Worm (Caenorhabditis elegans) whole organism, young adult: ENCODE data around the gene bath-10.

Experiments
- B0035.1 ChIP-seq: sonication (generic microtip); optimal IDR thresholded peaks from 2 replicates; lab custom pipeline; 2016; ENCODE audit warnings: missing genetic modification characterization, mild to moderate bottlenecking, missing compliant biosample characterization, missing genotype, missing genetic modification reagents
- C17E4.6 ChIP-seq: fragments of 200-800 bp; sonication (Bioruptor generic); IDR thresholded peaks from 2 replicates; pipeline ENCODE4 v1.3.6; 2022; ENCODE audit warnings: missing genetic modification reagents, missing genetic modification characterization, missing compliant biosample characterization
- D2030.7 ChIP-seq: fragments of 200-800 bp; sonication (Bioruptor generic); IDR thresholded peaks from 2 replicates; pipeline ENCODE4 v1.3.6; 2022; ENCODE audit warnings: missing genetic modification reagents, missing genetic modification characterization, missing compliant biosample characterization
- F23B12.7 ChIP-seq: sonication (generic microtip); optimal IDR thresholded peaks from 2 replicates; lab custom pipeline; 2017; ENCODE audit warnings: missing genetic modification characterization, mild to moderate bottlenecking, missing compliant biosample characterization, antibody characterized with exemption, moderate library complexity; ENCODE audit not compliant: insufficient read depth
- F33H1.4 ChIP-seq: fragments of 200-800 bp; sonication (Bioruptor generic); IDR thresholded peaks from 2 replicates; pipeline ENCODE4 v1.3.6; 2022; ENCODE audit warnings: missing genetic modification reagents, missing genetic modification characterization, missing compliant biosample characterization
- F39B2.1 ChIP-seq: fragments of 200-800 bp; sonication (Bioruptor generic); IDR thresholded peaks from 2 replicates; pipeline ENCODE4 v1.3.6; 2022; ENCODE audit warnings: missing genetic modification reagents, missing genetic modification characterization, missing compliant biosample characterization
- F49E8.2 ChIP-seq: sonication (generic microtip); optimal IDR thresholded peaks from 3 replicates; lab custom pipeline; 2017; ENCODE audit warnings: missing genetic modification characterization, mild to moderate bottlenecking, missing compliant biosample characterization, antibody characterized with exemption, moderate library complexity; ENCODE audit not compliant: insufficient read depth
- Y53G8AR.9 ChIP-seq: fragments of 200-800 bp; sonication (Bioruptor generic); conservative IDR thresholded peaks from 2 replicates; pipeline ENCODE4 v1.3.6; 2022; ENCODE audit warnings: missing genetic modification reagents, missing genetic modification characterization, missing compliant biosample characterization
- Y56A3A.18 ChIP-seq: fragments of 200-800 bp; sonication (Bioruptor generic); IDR thresholded peaks from 2 replicates; pipeline ENCODE4 v1.3.6; 2022; ENCODE audit warnings: missing genetic modification reagents, missing genetic modification characterization, missing compliant biosample characterization
- Y79H2A.3 ChIP-seq: fragments of 200-800 bp; sonication (Bioruptor generic); conservative IDR thresholded peaks from 2 replicates; pipeline ENCODE4 v1.3.6; 2022; ENCODE audit warnings: missing genetic modification reagents, missing genetic modification characterization, missing compliant biosample characterization
- akir-1 ChIP-seq: fragments of 200-800 bp; sonication (Bioruptor generic); optimal IDR thresholded peaks from 2 replicates; lab custom pipeline; 2018; ENCODE audit warnings: mild to moderate bottlenecking, missing genetic modification characterization, moderate library complexity, missing compliant biosample characterization
- aptf-2 ChIP-seq: fragments of 200-800 bp; sonication (Bioruptor generic); conservative IDR thresholded peaks from 2 replicates; pipeline ENCODE4 v1.3.6; 2022; ENCODE audit warnings: missing genetic modification reagents, missing genetic modification characterization, missing compliant biosample characterization
- atf-7 ChIP-seq: sonication (generic microtip); optimal IDR thresholded peaks from 2 replicates; lab custom pipeline; 2017; ENCODE audit warnings: mild to moderate bottlenecking, missing genetic modification characterization, missing compliant biosample characterization
- attf-3 ChIP-seq: fragments of 200-800 bp; sonication (Bioruptor generic); conservative IDR thresholded peaks from 2 replicates; pipeline ENCODE4 v1.3.6; 2022; ENCODE audit warnings: missing genetic modification reagents, missing genetic modification characterization, missing compliant biosample characterization
- cebp-1 ChIP-seq, 2 experiments: fragments of 200-800 bp in 1 of 2; sonication (Bioruptor generic) in 1 of 2; sonication (generic microtip) in 1 of 2; IDR thresholded peaks in 1 of 2; optimal IDR thresholded peaks in 1 of 2; 2 replicates each; pipeline versions ENCODE4 v1.3.6 to Lab custom; 2017 to 2022; ENCODE audit warnings: missing compliant biosample characterization in 2 of 2, missing genetic modification characterization in 2 of 2, mild to moderate bottlenecking in 1 of 2, missing genetic modification reagents in 1 of 2, moderate library complexity in 1 of 2
- cebp-2 ChIP-seq: fragments of 200-800 bp; sonication (Bioruptor generic); IDR thresholded peaks from 2 replicates; pipeline ENCODE4 v1.3.6; 2022; ENCODE audit warnings: missing genetic modification characterization, missing compliant biosample characterization
- ceh-100 ChIP-seq: fragments of 200-800 bp; sonication (Bioruptor generic); IDR thresholded peaks from 2 replicates; pipeline ENCODE4 v1.3.6; 2022; ENCODE audit warnings: missing genetic modification reagents, missing genetic modification characterization, missing compliant biosample characterization
- ceh-58 ChIP-seq: fragments of 200-800 bp; sonication (Bioruptor generic); IDR thresholded peaks from 2 replicates; pipeline ENCODE4 v1.3.6; 2022; ENCODE audit warnings: missing genetic modification characterization, missing compliant biosample characterization
- ceh-79 ChIP-seq: sonication (generic microtip); optimal IDR thresholded peaks from 2 replicates; lab custom pipeline; 2017; ENCODE audit warnings: mild to moderate bottlenecking, missing genetic modification characterization, missing compliant biosample characterization
- efl-1 ChIP-seq: fragments of 150-350 bp; optimal IDR thresholded peaks from 2 replicates; lab custom pipeline; 2014; ENCODE audit warnings: missing biosample characterization, missing genetic modification reagents, missing genetic modification characterization
- egl-18 ChIP-seq: fragments of 200-800 bp; sonication (Bioruptor generic); IDR thresholded peaks from 2 replicates; pipeline ENCODE4 v1.3.6; 2022; ENCODE audit warnings: missing genetic modification reagents, missing genetic modification characterization, missing compliant biosample characterization
- gei-17 ChIP-seq: fragments of 200-800 bp; sonication (Bioruptor generic); optimal IDR thresholded peaks from 2 replicates; lab custom pipeline; 2018; ENCODE audit warnings: mild to moderate bottlenecking, missing genetic modification characterization, missing compliant biosample characterization
- hlh-26 ChIP-seq: fragments of 200-800 bp; sonication (Bioruptor generic); conservative IDR thresholded peaks from 2 replicates; pipeline ENCODE4 v1.3.6; 2022; ENCODE audit warnings: missing genetic modification reagents, missing genetic modification characterization, missing compliant biosample characterization
- hmg-1.2 ChIP-seq: fragments of 200-800 bp; sonication (Bioruptor generic); IDR thresholded peaks from 2 replicates; pipeline ENCODE4 v1.3.6; 2022; ENCODE audit warnings: missing genetic modification reagents, missing genetic modification characterization, missing compliant biosample characterization
- hsf-1 ChIP-seq: fragments of 200-800 bp; sonication (Bioruptor generic); IDR thresholded peaks from 2 replicates; pipeline ENCODE4 v1.3.6; 2022; ENCODE audit warnings: missing genetic modification reagents, missing genetic modification characterization, missing compliant biosample characterization
- lin-54 ChIP-seq: fragments of 200-800 bp; sonication (Bioruptor generic); optimal IDR thresholded peaks from 2 replicates; lab custom pipeline; 2018; ENCODE audit warnings: mild to moderate bottlenecking, missing genetic modification characterization, missing compliant biosample characterization
- lsy-27 ChIP-seq: sonication (generic microtip); optimal IDR thresholded peaks from 2 replicates; lab custom pipeline; 2017; ENCODE audit warnings: missing genetic modification characterization, mild to moderate bottlenecking, missing compliant biosample characterization, antibody characterized with exemption, missing genotype, borderline replicate concordance; ENCODE audit not compliant: insufficient read depth
- mel-28 ChIP-seq: sonication (generic microtip); optimal IDR thresholded peaks from 2 replicates; lab custom pipeline; 2016; ENCODE audit warnings: borderline replicate concordance, mild to moderate bottlenecking, missing genetic modification characterization, missing compliant biosample characterization
- mes-4 ChIP-seq: sonication (generic microtip); optimal IDR thresholded peaks from 2 replicates; lab custom pipeline; 2016; ENCODE audit warnings: missing genotype, missing genetic modification characterization, missing compliant biosample characterization
- mxl-1 ChIP-seq: sonication (generic microtip); optimal IDR thresholded peaks from 2 replicates; lab custom pipeline; 2016; ENCODE audit warnings: missing genetic modification characterization, missing compliant biosample characterization
- nfya-2 ChIP-seq: fragments of 200-800 bp; sonication (Bioruptor generic); IDR thresholded peaks from 2 replicates; pipeline ENCODE4 v1.3.6; 2022; ENCODE audit warnings: missing genetic modification reagents, missing genetic modification characterization, missing compliant biosample characterization
- nhr-179 ChIP-seq: sonication (generic microtip); optimal IDR thresholded peaks from 2 replicates; lab custom pipeline; 2016; ENCODE audit warnings: mild to moderate bottlenecking, missing genetic modification characterization, missing compliant biosample characterization
- nhr-27 ChIP-seq: fragments of 200-800 bp; sonication (Bioruptor generic); optimal IDR thresholded peaks from 2 replicates; lab custom pipeline; 2018; ENCODE audit warnings: mild to moderate bottlenecking, missing genetic modification characterization, moderate library complexity, missing compliant biosample characterization
- nhr-80 ChIP-seq: sonication (generic microtip); optimal IDR thresholded peaks from 2 replicates; lab custom pipeline; 2016; ENCODE audit warnings: missing genetic modification characterization, missing compliant biosample characterization
- tbp1 ChIP-seq: fragments of 200-800 bp; sonication (Bioruptor generic); optimal IDR thresholded peaks from 2 replicates; lab custom pipeline; 2018; ENCODE audit warnings: mild to moderate bottlenecking, missing genetic modification characterization, missing compliant biosample characterization
- unc-130 ChIP-seq: sonication (generic microtip); optimal IDR thresholded peaks from 2 replicates; lab custom pipeline; 2016; ENCODE audit warnings: missing genetic modification reagents, missing genetic modification characterization, missing compliant biosample characterization
- zfh-2 ChIP-seq: fragments of 200-800 bp; sonication (Bioruptor generic); conservative IDR thresholded peaks from 2 replicates; pipeline ENCODE4 v1.3.6; 2022; ENCODE audit warnings: missing genetic modification reagents, missing genetic modification characterization, missing compliant biosample characterization
- zim-3 ChIP-seq: sonication (generic microtip); optimal IDR thresholded peaks from 2 replicates; lab custom pipeline; 2017; ENCODE audit warnings: mild to moderate bottlenecking, missing genetic modification characterization, moderate library complexity, missing compliant biosample characterization
- ztf-3 ChIP-seq: fragments of 200-800 bp; sonication (Bioruptor generic); optimal IDR thresholded peaks from 2 replicates; lab custom pipeline; 2018; ENCODE audit warnings: mild to moderate bottlenecking, missing genetic modification characterization, missing compliant biosample characterization

bath-10 gene

ce11 chrII:3403535-3403934, 28.7 kb downstream of the bath-10 start, which contains the start of gene nep-8:
nep-8 (plus strand) TSS chrII:3403835.
- TF ChIP-seq F33H1.4 (GFP tag; lab: Robert Waterston, UW) (no peak), egl-18 (GFP tag; lab: Robert Waterston, UW) (no peak), cebp-2 (GFP tag; lab: Robert Waterston, UW) (no peak), B0035.1 (tag; lab: Kevin White, UChicago) (no peak), nfya-2 (GFP tag; lab: Robert Waterston, UW) (no peak), Y79H2A.3 (GFP tag; lab: Robert Waterston, UW) (no peak), F23B12.7 (tag; lab: Kevin White, UChicago) (no peak), attf-3 (GFP tag; lab: Robert Waterston, UW) (no peak), atf-7 (tag; lab: Kevin White, UChicago) (no peak), zim-3 (tag; lab: Kevin White, UChicago) (no peak)
- TF ChIP-seq, all 124 proteins: peak for 0

- TF ChIP-seq lsy-27 (tag; lab: Kevin White, UChicago) (no peak), aptf-2 (GFP tag; lab: Robert Waterston, UW) (peak; percentile 67; the same call in 1 of the 2 replicates), hmg-1.2 (GFP tag; lab: Robert Waterston, UW) (no peak), tbp1 (no peak)
These were observed 39.6 kb downstream of the bath-10 start, which contains the start of the genes F18A12.7 and F18A12.2 for ce11 chrII:3414383-3414910. F18A12.7 (minus strand) TSS chrII:3414483. F18A12.2 (plus strand) TSS chrII:3414860.

- TF ChIP-seq mxl-1 = no peak
- TF ChIP-seq efl-1 (GFP tag; lab: Kevin White, UChicago) = no peak
- TF ChIP-seq nhr-80 = no peak
- no peak for TF ChIP-seq zfh-2 (GFP tag; lab: Robert Waterston, UW)
- TF ChIP-seq ceh-79 (tag; lab: Kevin White, UChicago) = no peak
- TF ChIP-seq akir-1 = no peak
- TF ChIP-seq hmg-1.2 (GFP tag; lab: Robert Waterston, UW) = no peak
- TF ChIP-seq C17E4.6 (GFP tag; lab: Robert Waterston, UW) = no peak
- no peak for TF ChIP-seq nhr-179 (tag; lab: Kevin White, UChicago)
- TF ChIP-seq ztf-3 (GFP tag; lab: Kevin White, UChicago) = no peak
- TF ChIP-seq F23B12.7 (tag; lab: Kevin White, UChicago) = no peak
- TF ChIP-seq nhr-27 (tag; lab: Kevin White, UChicago) = no peak
These were observed 41.6 kb downstream of the bath-10 start, which contains the start of gene nep-6 for ce11 chrII:3416528-3416927. nep-6 (plus strand) TSS chrII:3416828.

ce11 chrII:3422938-3423337, 48.1 kb downstream of the bath-10 start:
- TF ChIP-seq F39B2.1 (GFP tag; lab: Robert Waterston, UW) (no peak), lsy-27 (tag; lab: Kevin White, UChicago) (no peak), ceh-100 (GFP tag; lab: Robert Waterston, UW) (no peak), hsf-1 (no peak), hmg-1.2 (GFP tag; lab: Robert Waterston, UW) (peak; percentile 34; the same call in 1 of the 2 replicates), Y53G8AR.9 (GFP tag; lab: Robert Waterston, UW) (no peak)

ce11 chrII:3425433-3425832, 50.6 kb downstream of the bath-10 start, which contains the start of gene nep-11:
nep-11 (minus strand) TSS chrII:3425533.
- TF ChIP-seq lsy-27 (tag; lab: Kevin White, UChicago) = no peak
- TF ChIP-seq gei-17 = no peak
- no peak for TF ChIP-seq F49E8.2 (tag; lab: Kevin White, UChicago)
- TF ChIP-seq hmg-1.2 (GFP tag; lab: Robert Waterston, UW) = no peak
- TF ChIP-seq atf-7 (tag; lab: Kevin White, UChicago) = no peak
- TF ChIP-seq lin-54 (GFP tag; lab: Kevin White, UChicago) = no peak
- TF ChIP-seq unc-130 (GFP tag; lab: Kevin White, UChicago) = no peak
- no peak for TF ChIP-seq tbp1
- no peak for TF ChIP-seq D2030.7
- no peak for TF ChIP-seq Y56A3A.18 (GFP tag; lab: Robert Waterston, UW)
- no peak for TF ChIP-seq hlh-26 (GFP tag; lab: Robert Waterston, UW)
- TF ChIP-seq ceh-58 (GFP tag; lab: Robert Waterston, UW) = no peak
- TF ChIP-seq C17E4.6 (GFP tag; lab: Robert Waterston, UW) = no peak
- TF ChIP-seq cebp-1 (GFP tag; IDR thresholded peaks at IDR 0.05; lab: Robert Waterston, UW) = no peak
- TF ChIP-seq cebp-1 (tag; optimal IDR thresholded peaks at IDR 0.05; lab: Kevin White, UChicago) = no peak
- no peak for TF ChIP-seq mes-4 (tag; lab: Kevin White, UChicago)
- TF ChIP-seq mel-28 (tag; lab: Kevin White, UChicago) = no peak
